Worm (Caenorhabditis elegans) whole organism, early embryonic: ENCODE measurements around the gene fbxa-66.

Experiments
- B0310.2 ChIP-seq: sonication (generic microtip); optimal IDR thresholded peaks from 2 replicates; lab custom pipeline; 2016; ENCODE audit warnings: mild to moderate bottlenecking, missing genetic modification characterization, missing compliant biosample characterization
- F13C5.2 ChIP-seq: sonication (generic microtip); optimal IDR thresholded peaks from 2 replicates; lab custom pipeline; 2017; ENCODE audit warnings: mild to moderate bottlenecking, missing genetic modification characterization, inconsistent platforms, missing compliant biosample characterization
- aly-1 ChIP-seq: sonication (generic microtip); optimal IDR thresholded peaks from 2 replicates; lab custom pipeline; 2016; ENCODE audit warnings: missing genetic modification characterization, missing compliant biosample characterization
- ama-1 ChIP-seq: fragments of 150-350 bp; optimal IDR thresholded peaks from 2 replicates; lab custom pipeline; 2014
- ceh-13 ChIP-seq: fragments of 200-800 bp; sonication (Bioruptor generic); optimal IDR thresholded peaks from 2 replicates; lab custom pipeline; 2018; ENCODE audit warnings: mild to moderate bottlenecking, missing genetic modification characterization, missing compliant biosample characterization
- ceh-36 ChIP-seq: sonication (generic microtip); optimal IDR thresholded peaks from 2 replicates; lab custom pipeline; 2016; ENCODE audit warnings: missing genetic modification characterization, inconsistent platforms, missing compliant biosample characterization
- ets-7 ChIP-seq: sonication (generic microtip); optimal IDR thresholded peaks from 2 replicates; lab custom pipeline; 2016; ENCODE audit warnings: missing genotype, missing genetic modification characterization, missing compliant biosample characterization
- flt-1 ChIP-seq: fragments of 200-800 bp; sonication (Bioruptor generic); IDR thresholded peaks from 2 replicates; pipeline ENCODE4 v1.3.6; 2022; ENCODE audit warnings: missing genetic modification characterization, missing compliant biosample characterization
- hmbx-1 ChIP-seq: sonication (generic microtip); optimal IDR thresholded peaks from 2 replicates; lab custom pipeline; 2016; ENCODE audit warnings: mild to moderate bottlenecking, missing genetic modification characterization, missing compliant biosample characterization
- hmg-4 ChIP-seq: fragments of 200-800 bp; sonication (Bioruptor generic); optimal IDR thresholded peaks from 2 replicates; lab custom pipeline; 2018; ENCODE audit warnings: mild to moderate bottlenecking, missing genetic modification characterization, missing compliant biosample characterization
- hnd-1 ChIP-seq: sonication (generic microtip); optimal IDR thresholded peaks from 2 replicates; lab custom pipeline; 2016; ENCODE audit warnings: missing genetic modification characterization, missing compliant biosample characterization
- pes-1 ChIP-seq: fragments of 200-800 bp; sonication (Bioruptor generic); IDR thresholded peaks from 2 replicates; pipeline ENCODE4 v1.3.6; 2022; ENCODE audit warnings: missing genetic modification reagents, missing genetic modification characterization, missing compliant biosample characterization
- scrt-1 ChIP-seq: fragments of 200-800 bp; sonication (Bioruptor generic); IDR thresholded peaks from 2 replicates; pipeline ENCODE4 v1.3.6; 2022; ENCODE audit warnings: missing genetic modification characterization, missing compliant biosample characterization
- sea-1 ChIP-seq: fragments of 200-800 bp; sonication (Bioruptor generic); conservative IDR thresholded peaks from 2 replicates; pipeline ENCODE4 v1.3.6; 2022; ENCODE audit warnings: missing genetic modification characterization, missing compliant biosample characterization
- tbx-11 ChIP-seq: fragments of 200-800 bp; sonication (Bioruptor generic); IDR thresholded peaks from 2 replicates; pipeline ENCODE4 v1.3.6; 2022; ENCODE audit warnings: missing genetic modification characterization, missing compliant biosample characterization
- tbx-37 ChIP-seq: fragments of 200-800 bp; sonication (Bioruptor generic); conservative IDR thresholded peaks from 2 replicates; pipeline ENCODE4 v1.3.6; 2022; ENCODE audit warnings: missing genetic modification reagents, missing genetic modification characterization, missing compliant biosample characterization
- tra-4 ChIP-seq: sonication (generic microtip); optimal IDR thresholded peaks from 2 replicates; lab custom pipeline; 2017; ENCODE audit warnings: missing genetic modification characterization, missing compliant biosample characterization

Gene fbxa-66

DNA sequence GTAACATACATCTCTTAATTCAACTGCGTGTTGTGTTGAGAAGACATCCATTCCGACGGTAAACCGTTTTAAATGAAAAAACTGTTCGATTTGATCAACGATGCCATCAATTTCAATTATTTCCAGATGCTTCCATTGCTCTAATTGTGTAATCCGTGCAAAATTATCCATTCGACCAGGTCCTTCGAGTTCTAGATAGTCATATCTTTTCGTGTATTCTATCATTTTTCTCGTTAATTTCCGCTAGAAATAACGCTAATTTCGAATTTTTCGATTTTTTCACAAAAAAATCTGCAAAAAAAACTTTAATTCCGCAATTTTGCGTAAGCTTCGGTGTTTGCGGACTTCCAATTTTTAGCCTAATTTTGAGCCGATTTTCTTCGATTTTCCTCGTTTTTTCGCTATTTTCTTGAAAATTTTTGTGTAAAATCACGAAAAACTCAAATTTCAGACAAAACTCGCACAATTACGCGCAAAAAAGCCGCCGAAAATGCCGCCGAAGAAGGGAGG, at the start of gene fbxa-66, which contains the start of gene iffb-1:
Gene fbxa-66 (minus strand): TSS at position 51 of the 510 bp plus-strand sequence.
Gene iffb-1 (plus strand): TSS at position 452 of the 510 bp plus-strand sequence.
- TF ChIP-seq flt-1 (GFP tag; lab: Robert Waterston, UW), result no peak
- TF ChIP-seq ama-1, result no peak
- TF ChIP-seq ceh-36, result no peak

DNA sequence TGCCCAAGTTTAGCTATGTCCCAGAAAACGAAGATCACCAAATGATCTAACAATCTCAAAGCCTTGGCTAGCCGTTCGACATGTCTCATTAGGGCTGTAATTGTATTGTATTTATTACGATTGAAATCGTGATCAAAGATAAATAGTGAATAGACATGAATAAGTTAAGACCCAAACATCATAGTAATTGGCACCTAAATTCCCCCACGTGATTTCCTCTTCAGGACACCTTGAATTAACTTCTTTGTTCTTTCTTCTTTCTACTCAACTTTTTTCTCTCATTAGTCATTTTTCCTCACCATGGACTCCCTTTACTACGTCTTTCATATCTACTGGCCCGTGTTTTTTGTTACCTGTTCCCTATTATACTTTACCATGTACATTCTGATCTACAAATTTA, 48.8 kb upstream of the fbxa-66 start, which contains the start of gene srd-69:
Gene srd-69 (plus strand): TSS at position 301 of the 400 bp plus-strand sequence.
- no peak for TF ChIP-seq hmg-4 (GFP tag; lab: Kevin White, UChicago)
- no peak for TF ChIP-seq sea-1 (GFP tag; lab: Robert Waterston, UW)
- TF ChIP-seq tbx-37 (GFP tag; lab: Robert Waterston, UW), result no peak
- TF ChIP-seq tra-4 (tag; lab: Kevin White, UChicago), result no peak
- TF ChIP-seq ama-1, result no peak
- TF ChIP-seq hnd-1 (tag; lab: Kevin White, UChicago), result no peak
- TF ChIP-seq B0310.2 (tag; lab: Kevin White, UChicago), result no peak
- TF ChIP-seq pes-1 (GFP tag; lab: Robert Waterston, UW), result no peak
- TF ChIP-seq hmbx-1 (tag; lab: Kevin White, UChicago), result no peak
- no peak for TF ChIP-seq F13C5.2 (tag; lab: Kevin White, UChicago)
- TF ChIP-seq flt-1 (GFP tag; lab: Robert Waterston, UW), result no peak

DNA sequence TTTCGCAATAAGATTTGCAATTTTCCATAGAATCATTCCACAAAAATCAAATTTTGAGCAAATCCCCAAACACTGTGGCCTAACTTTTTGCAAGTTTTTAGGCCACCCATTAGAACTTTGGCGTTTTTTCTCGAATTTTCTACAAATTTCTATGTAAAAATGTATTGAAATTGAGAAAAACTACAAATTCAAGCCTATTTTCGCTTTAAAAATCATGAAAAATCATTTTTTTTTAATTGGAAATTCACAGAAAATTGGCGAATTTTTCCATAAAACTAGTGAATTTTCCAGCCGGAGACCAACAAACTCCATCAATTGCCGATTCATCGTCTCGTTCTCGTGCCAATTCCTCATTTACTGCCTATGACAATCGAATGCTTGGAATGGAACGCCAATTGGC, 36.1 kb upstream of the fbxa-66 start:
- TF ChIP-seq hmg-4 (GFP tag; lab: Kevin White, UChicago), result no peak
- no peak for TF ChIP-seq tbx-11 (GFP tag; lab: Robert Waterston, UW)
- no peak for TF ChIP-seq ceh-13 (GFP tag; lab: Kevin White, UChicago)
- no peak for TF ChIP-seq tra-4 (tag; lab: Kevin White, UChicago)

DNA sequence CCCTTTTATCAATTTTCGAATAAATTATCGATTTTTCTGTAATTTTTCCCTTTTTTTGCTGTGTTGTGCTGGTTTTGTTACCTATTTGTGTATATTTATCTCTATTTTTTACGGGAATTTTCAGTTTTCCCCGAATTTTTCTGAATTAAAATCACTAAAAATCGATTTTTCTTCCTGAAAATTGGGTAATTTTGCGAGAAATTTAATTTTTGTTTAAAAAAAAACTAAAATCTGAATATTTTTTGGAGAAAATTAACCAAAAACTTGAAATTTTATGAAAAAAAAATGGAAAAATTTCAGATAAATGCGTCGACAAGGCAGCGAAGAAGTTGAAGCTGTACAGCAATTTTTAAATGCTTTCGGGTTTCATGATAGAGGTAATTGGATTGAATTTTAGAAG, 33.5 kb upstream of the fbxa-66 start, which contains the start of gene gip-1:
Gene gip-1 (plus strand): TSS at position 301 of the 400 bp plus-strand sequence.
- no peak for TF ChIP-seq hnd-1 (tag; lab: Kevin White, UChicago)
- no peak for TF ChIP-seq flt-1 (GFP tag; lab: Robert Waterston, UW)
- TF ChIP-seq hmg-4 (GFP tag; lab: Kevin White, UChicago), result no peak
- no peak for TF ChIP-seq ceh-36
- TF ChIP-seq pes-1 (GFP tag; lab: Robert Waterston, UW), result no peak
- TF ChIP-seq scrt-1, result no peak
- no peak for TF ChIP-seq tra-4 (tag; lab: Kevin White, UChicago)
- TF ChIP-seq F13C5.2 (tag; lab: Kevin White, UChicago), result no peak
- TF ChIP-seq ets-7 (tag; lab: Kevin White, UChicago), result no peak
- no peak for TF ChIP-seq tbx-37 (GFP tag; lab: Robert Waterston, UW)
- no peak for TF ChIP-seq ama-1
- TF ChIP-seq B0310.2 (tag; lab: Kevin White, UChicago), result no peak
- no peak for TF ChIP-seq hmbx-1 (tag; lab: Kevin White, UChicago)
- no peak for TF ChIP-seq sea-1 (GFP tag; lab: Robert Waterston, UW)

DNA sequence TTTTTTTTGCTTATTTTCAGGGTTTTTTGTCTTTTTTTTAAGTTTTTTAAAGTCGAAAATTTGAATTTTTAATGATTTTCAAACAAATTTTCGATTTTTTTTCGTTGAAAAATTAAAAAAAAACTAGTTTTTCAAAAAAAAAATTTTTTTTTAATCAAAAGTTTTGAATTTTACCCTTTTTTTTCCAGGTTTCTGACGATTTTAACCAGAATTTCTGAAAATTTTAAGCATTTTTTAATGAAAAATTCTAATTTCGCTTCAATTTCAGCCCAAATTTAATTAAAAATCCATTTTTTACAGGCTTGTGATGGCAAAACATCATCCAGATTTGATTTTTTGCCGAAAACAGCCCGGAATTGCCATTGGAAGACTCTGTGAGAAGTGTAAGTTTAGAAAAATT, 29.4 kb upstream of the fbxa-66 start, which contains the start of gene phf-5:
Gene phf-5 (plus strand): TSS at position 301 of the 400 bp plus-strand sequence.
- TF ChIP-seq hmg-4 (GFP tag; lab: Kevin White, UChicago) (no peak), ceh-36 (no peak), hmbx-1 (tag; lab: Kevin White, UChicago) (no peak), aly-1 (tag; lab: Kevin White, UChicago) (no peak), hnd-1 (tag; lab: Kevin White, UChicago) (no peak), tbx-11 (GFP tag; lab: Robert Waterston, UW) (no peak), tbx-37 (GFP tag; lab: Robert Waterston, UW) (no peak), F13C5.2 (tag; lab: Kevin White, UChicago) (no peak), pes-1 (GFP tag; lab: Robert Waterston, UW) (no peak), flt-1 (GFP tag; lab: Robert Waterston, UW) (no peak), ets-7 (tag; lab: Kevin White, UChicago) (no peak), tra-4 (tag; lab: Kevin White, UChicago) (no peak), ceh-13 (GFP tag; lab: Kevin White, UChicago) (no peak), ama-1 (no peak), sea-1 (GFP tag; lab: Robert Waterston, UW) (no peak), B0310.2 (tag; lab: Kevin White, UChicago) (no peak), scrt-1 (no peak)

DNA sequence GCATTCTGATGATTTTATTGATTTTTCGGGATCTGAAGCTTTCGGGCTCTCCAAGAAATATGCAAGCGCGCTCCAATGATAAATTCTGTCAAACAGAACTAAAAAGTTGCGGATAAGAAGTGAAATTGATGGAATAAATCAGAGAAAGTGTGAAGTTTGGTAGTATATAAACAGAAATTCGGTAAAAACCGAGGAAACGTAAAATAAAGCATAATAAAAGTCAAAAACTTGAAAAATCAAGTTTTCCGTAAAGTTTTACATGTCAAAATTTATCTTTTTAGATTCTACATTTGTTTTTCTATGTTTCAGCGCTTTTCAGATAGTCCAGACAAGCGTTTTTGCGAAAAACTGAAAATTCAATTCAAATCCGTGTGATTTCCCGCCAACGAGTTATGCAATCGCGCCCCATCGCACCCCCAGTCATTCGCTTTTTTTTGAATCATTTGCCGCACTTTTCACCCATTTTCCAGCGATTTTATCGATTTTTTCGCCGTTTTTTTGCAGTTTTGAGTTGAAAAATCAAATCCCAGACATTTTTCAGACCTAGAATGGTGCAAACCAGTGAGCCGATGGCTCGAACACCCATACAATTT, 17.3 kb upstream of the fbxa-66 start, which contains the start of the genes Y54F10BM.13 and ppm-1.D:
Gene Y54F10BM.13 (minus strand): TSS at position 51 of the 593 bp plus-strand sequence.
Gene ppm-1.D (plus strand): TSS at position 540 of the 593 bp plus-strand sequence.
- TF ChIP-seq hmg-4 (GFP tag; lab: Kevin White, UChicago) (no peak), ama-1 (no peak), aly-1 (tag; lab: Kevin White, UChicago) (no peak), ets-7 (tag; lab: Kevin White, UChicago) (no peak)

DNA sequence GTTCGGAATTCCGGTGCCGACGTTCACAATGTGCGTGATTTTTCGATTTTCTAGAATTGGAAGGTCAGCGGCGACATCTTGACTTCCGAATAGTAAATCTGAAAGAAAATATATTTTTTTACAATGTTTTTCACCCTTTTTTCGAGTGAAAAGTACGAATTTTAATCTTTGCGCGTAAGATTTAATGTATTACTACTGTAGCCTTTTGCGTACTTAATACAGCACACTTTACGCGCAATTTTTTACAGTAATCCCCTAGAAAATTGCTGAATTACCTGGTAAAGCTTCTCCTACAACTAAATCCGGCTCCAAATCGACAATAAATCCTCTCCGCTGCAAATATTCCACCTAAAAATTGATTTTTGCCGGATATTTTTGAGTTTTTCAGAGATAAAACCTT, 16.6 kb upstream of the fbxa-66 start:
- TF ChIP-seq ceh-36 (peak; percentile 43), tbx-11 (GFP tag; lab: Robert Waterston, UW) (no peak)

DNA sequence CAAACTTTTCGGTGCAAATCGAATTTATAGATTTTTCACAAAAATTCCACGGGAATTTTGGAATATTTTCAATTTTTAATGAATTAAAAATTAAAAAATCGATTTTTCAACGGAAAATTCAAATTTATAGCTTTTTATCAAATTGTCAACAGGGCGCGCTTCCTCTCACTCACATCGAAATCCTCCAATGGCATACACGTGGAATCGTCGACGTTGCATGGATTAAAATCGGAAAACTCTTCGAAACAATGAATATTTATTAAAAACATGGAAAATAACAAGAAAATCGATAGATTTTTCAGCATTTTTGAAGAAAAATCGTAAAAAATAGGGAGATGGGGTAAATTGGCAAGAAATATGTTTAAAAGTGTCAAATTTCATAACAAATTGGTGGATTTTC, 15.5 kb upstream of the fbxa-66 start, which contains the start of gene Y54F10BM.12:
Gene Y54F10BM.12 (minus strand): TSS at position 344 of the 400 bp plus-strand sequence.
- TF ChIP-seq tra-4 (tag; lab: Kevin White, UChicago), result no peak
